Comparison of ENCODE assay signal across 1 worm cellular context in the genomic region with DNA sequence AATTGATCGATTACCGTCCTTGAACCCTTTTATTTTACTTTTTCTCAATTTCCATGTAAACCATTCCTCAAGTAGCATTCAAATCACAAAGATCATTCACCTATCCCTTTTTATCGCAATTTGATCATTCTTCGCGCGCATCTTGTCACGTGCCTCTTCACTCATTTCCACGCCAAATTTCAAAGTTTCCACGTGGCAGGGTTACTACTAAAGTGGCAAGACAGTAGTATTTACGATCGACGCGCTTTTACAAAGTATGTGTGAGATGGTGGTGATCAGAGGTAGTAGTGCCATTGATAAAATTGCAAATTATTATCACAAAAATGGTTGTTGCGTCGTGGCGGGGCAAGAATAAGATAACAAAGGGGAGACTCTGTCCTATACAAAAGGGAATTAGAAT.
TF ChIP-seq lines count a peak whose summit lies in the region.

No protein-coding gene starts in this region.

TF ChIP-seq in whole organism, L1 larva, 84 proteins besides CTCF, POLR2A, EP300 and RAD21 (continued from another document):
- peak; percentile 38 for TF ChIP-seq xbp-1 (tag; optimal IDR thresholded peaks at IDR 0.05; lab: Kevin White, UChicago)
- TF ChIP-seq lir-3 (tag; optimal IDR thresholded peaks at IDR 0.05; lab: Kevin White, UChicago; ENCODE audit: poor library complexity): peak; percentile 32
- TF ChIP-seq unc-62 (GFP tag; optimal IDR thresholded peaks at IDR 0.05; lab: Kevin White, UChicago): no peak
- TF ChIP-seq isw-1 (GFP tag; IDR thresholded peaks at IDR 0.05; lab: Robert Waterston, UW): no peak
- TF ChIP-seq lsy-2 (tag; optimal IDR thresholded peaks at IDR 0.05; lab: Kevin White, UChicago): peak; percentile 57
- peak; percentile 80 for TF ChIP-seq grh-1 (GFP tag; IDR thresholded peaks at IDR 0.05; lab: Robert Waterston, UW)
- peak; percentile 5 to 22 for TF ChIP-seq efl-1 (optimal IDR thresholded peaks at IDR 0.05; lab: Kevin White, UChicago)
- TF ChIP-seq efl-1 (GFP tag; optimal IDR thresholded peaks at IDR 0.05 in 1 of 2; lab: Kevin White, UChicago): peak; percentile 2 to 90
